Worm (Caenorhabditis elegans) whole organism, L3 larva: ENCODE results near the gene K08F11.1.

ENCODE experiments used
- ceh-28 ChIP-seq: fragments of 150-350 bp; optimal IDR thresholded peaks from 2 replicates; lab custom pipeline; 2014; ENCODE audit warnings: missing biosample characterization, missing genetic modification reagents, missing genetic modification characterization
- lin-15B ChIP-seq: fragments of 150-350 bp; optimal IDR thresholded peaks from 2 replicates; lab custom pipeline; 2014; ENCODE audit warnings: missing biosample characterization, missing genetic modification characterization

DNA sequence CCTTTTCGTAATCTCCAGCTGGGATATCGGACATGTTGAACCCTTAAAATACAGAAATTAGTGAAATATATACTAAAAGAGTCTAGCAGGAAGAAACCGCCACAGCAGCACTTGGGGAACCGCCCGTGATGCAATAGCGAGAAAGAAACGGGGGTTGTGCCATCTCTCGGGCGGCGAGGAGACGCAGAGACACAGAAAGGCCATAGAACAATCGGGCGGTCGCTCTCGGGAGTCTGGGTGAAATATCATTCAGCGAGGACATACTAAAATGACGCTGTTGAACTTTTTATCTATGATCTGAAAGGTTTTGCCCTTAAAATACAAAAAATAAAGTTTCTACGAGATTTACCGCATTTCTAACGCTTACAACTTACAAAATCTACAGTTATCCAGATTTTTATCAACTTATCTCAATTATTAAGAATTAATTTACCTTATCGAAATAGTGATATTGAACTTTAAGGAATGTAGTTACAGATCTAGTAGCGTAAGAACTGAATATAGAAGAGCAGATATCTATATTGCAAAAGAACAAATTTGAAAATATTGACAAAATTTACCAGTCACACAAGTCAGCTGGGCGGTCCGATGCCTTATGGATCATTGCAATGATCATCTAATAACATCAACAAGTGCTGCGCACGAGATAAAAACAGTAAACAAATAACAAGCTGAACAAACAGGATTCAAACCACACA is 23.9 kb downstream of the K08F11.1 start, which contains the start of gene cyc-2.1:
- TF ChIP-seq ceh-28 (peak; percentile 47), lin-15B (tag; lab: Kevin White, UChicago) (peak; percentile 83)
